Fruit fly (Drosophila melanogaster): ENCODE data around the gene CG18622.

dm6 chr3R:17007336-17007735 is 19.8 kb upstream of the CG18622 start:
- no peak for TF ChIP-seq rn (GFP tag; IDR thresholded peaks at IDR 0.05)
- no peak for TF ChIP-seq EcR (GFP tag; optimal IDR thresholded peaks at IDR 0.05)
- no peak for TF ChIP-seq fd96Ca (GFP tag; IDR thresholded peaks at IDR 0.05)
- TF ChIP-seq Snoo (tag; optimal IDR thresholded peaks at IDR 0.05): no peak
- no peak for TF ChIP-seq Pif1B (GFP tag; optimal IDR thresholded peaks at IDR 0.05)
- no peak for TF ChIP-seq CG12605 (GFP tag; IDR thresholded peaks at IDR 0.05)
- TF ChIP-seq CG9948 (tag; optimal IDR thresholded peaks at IDR 0.05): no peak
- TF ChIP-seq CG34367 (tag; optimal IDR thresholded peaks at IDR 0.05): no peak
- no peak for TF ChIP-seq Pif1A (GFP tag; optimal IDR thresholded peaks at IDR 0.05)
- no peak for TF ChIP-seq CG14655 (GFP tag; optimal IDR thresholded peaks at IDR 0.05)
- no peak for TF ChIP-seq CG10348 (GFP tag; IDR thresholded peaks at IDR 0.05)
- no peak for TF ChIP-seq CG8301 (tag; optimal IDR thresholded peaks at IDR 0.05)
- no peak for TF ChIP-seq CG17806 (tag; optimal IDR thresholded peaks at IDR 0.05)

Measured in whole organism, pupa.